Fruit fly (Drosophila melanogaster) whole organism, prepupa: ENCODE data around the gene Itgbn.

Experiments
- CG10669 ChIP-seq: fragments of 200-800 bp; sonication (Bioruptor generic); optimal IDR thresholded peaks from 3 replicates; lab custom pipeline; 2018; ENCODE audit warnings: missing biosample characterization, mild to moderate bottlenecking, missing genetic modification characterization, moderate library complexity
- CG11294 ChIP-seq: fragments of 200-800 bp; sonication (Bioruptor generic); IDR thresholded peaks from 2 replicates; pipeline ENCODE4 v1.3.6; 2022; ENCODE audit warnings: missing biosample characterization, missing genetic modification characterization
- CG11762 ChIP-seq: fragments of 200-800 bp; sonication (Bioruptor generic); optimal IDR thresholded peaks from 3 replicates; lab custom pipeline; 2016; ENCODE audit warnings: missing biosample characterization, missing genetic modification characterization; ENCODE audit not compliant: insufficient read depth
- CG11902 ChIP-seq: fragments of 200-800 bp; sonication (Bioruptor generic); optimal IDR thresholded peaks from 3 replicates; lab custom pipeline; 2016; ENCODE audit warnings: missing biosample characterization, missing genetic modification characterization
- CG15336 ChIP-seq: fragments of 200-800 bp; sonication (Bioruptor generic); IDR thresholded peaks from 2 replicates; pipeline ENCODE4 v1.3.6; 2022; ENCODE audit warnings: missing biosample characterization, missing genetic modification characterization
- CG1621 ChIP-seq: fragments of 200-800 bp; sonication (Bioruptor generic); optimal IDR thresholded peaks from 3 replicates; lab custom pipeline; 2018; ENCODE audit warnings: missing biosample characterization, mild to moderate bottlenecking, missing genetic modification characterization
- CG16779 ChIP-seq: fragments of 200-800 bp; sonication (Bioruptor generic); optimal IDR thresholded peaks from 3 replicates; lab custom pipeline; 2017; ENCODE audit warnings: missing biosample characterization, mild to moderate bottlenecking, missing genetic modification characterization
- CG3032 ChIP-seq: fragments of 200-800 bp; optimal IDR thresholded peaks from 2 replicates; lab custom pipeline; 2019; ENCODE audit warnings: missing biosample characterization, mild to moderate bottlenecking, missing genetic modification characterization, moderate library complexity
- CG31627 ChIP-seq: fragments of 200-800 bp; sonication (Bioruptor generic); optimal IDR thresholded peaks from 3 replicates; lab custom pipeline; 2016; ENCODE audit warnings: missing biosample characterization, missing genetic modification characterization
- CG34406 ChIP-seq: fragments of 200-800 bp; sonication (Bioruptor generic); optimal IDR thresholded peaks from 3 replicates; lab custom pipeline; 2016; ENCODE audit warnings: missing biosample characterization, missing genetic modification characterization
- CG3919 ChIP-seq: fragments of 200-800 bp; sonication (Bioruptor generic); optimal IDR thresholded peaks from 3 replicates; lab custom pipeline; 2016; ENCODE audit warnings: missing biosample characterization, missing genetic modification characterization
- CG4318 ChIP-seq: fragments of 200-800 bp; sonication (Bioruptor generic); optimal IDR thresholded peaks from 3 replicates; lab custom pipeline; 2017; ENCODE audit warnings: missing biosample characterization, mild to moderate bottlenecking, missing genetic modification characterization
- CG6163 ChIP-seq: fragments of 200-800 bp; sonication (Bioruptor generic); IDR thresholded peaks from 3 replicates; pipeline ENCODE4 v1.3.6; 2022; ENCODE audit warnings: missing biosample characterization, missing genetic modification characterization
- CG6276 ChIP-seq: fragments of 200-800 bp; sonication (Bioruptor generic); optimal IDR thresholded peaks from 2 replicates; lab custom pipeline; 2017; ENCODE audit warnings: missing biosample characterization, mild to moderate bottlenecking, missing genetic modification characterization
- CG6792 ChIP-seq: fragments of 200-800 bp; sonication (Bioruptor generic); optimal IDR thresholded peaks from 3 replicates; lab custom pipeline; 2016; ENCODE audit warnings: missing biosample characterization, missing genetic modification characterization
- CG8119 ChIP-seq: fragments of 200-800 bp; sonication (Bioruptor generic); IDR thresholded peaks from 3 replicates; pipeline ENCODE4 v1.3.6; 2022; ENCODE audit warnings: missing biosample characterization, missing genetic modification characterization
- CG8632 ChIP-seq: fragments of 200-800 bp; sonication (Bioruptor generic); optimal IDR thresholded peaks from 3 replicates; lab custom pipeline; 2016; ENCODE audit warnings: missing biosample characterization, missing genetic modification characterization
- CG9139 ChIP-seq: fragments of 200-800 bp; sonication (Bioruptor generic); optimal IDR thresholded peaks from 3 replicates; lab custom pipeline; 2017; ENCODE audit warnings: missing biosample characterization, mild to moderate bottlenecking, missing genetic modification characterization
- Eip78C ChIP-seq: fragments of 200-800 bp; sonication (Bioruptor generic); peaks from one replicate; lab custom pipeline; 2016; ENCODE audit warnings: missing biosample characterization, missing genetic modification characterization
- Ets21C ChIP-seq: fragments of 200-800 bp; sonication (Bioruptor generic); optimal IDR thresholded peaks from 3 replicates; lab custom pipeline; 2016; ENCODE audit warnings: missing biosample characterization, missing genetic modification characterization
- Ets96B ChIP-seq: fragments of 200-800 bp; optimal IDR thresholded peaks from 2 replicates; lab custom pipeline; 2019; ENCODE audit warnings: missing biosample characterization, mild to moderate bottlenecking, missing genetic modification characterization, moderate library complexity
- OdsH ChIP-seq: fragments of 200-800 bp; sonication (Bioruptor generic); optimal IDR thresholded peaks from 3 replicates; lab custom pipeline; 2016; ENCODE audit warnings: missing biosample characterization, missing genetic modification characterization
- Smox ChIP-seq: fragments of 200-800 bp; sonication (Bioruptor generic); optimal IDR thresholded peaks from 3 replicates; lab custom pipeline; 2016; ENCODE audit warnings: missing biosample characterization, missing genetic modification characterization
- Sox14 ChIP-seq: fragments of 200-800 bp; sonication (Bioruptor generic); optimal IDR thresholded peaks from 3 replicates; lab custom pipeline; 2016; ENCODE audit warnings: missing biosample characterization, missing genetic modification characterization
- cyc ChIP-seq: fragments of 200-800 bp; sonication (Bioruptor generic); optimal IDR thresholded peaks from 3 replicates; lab custom pipeline; 2016; ENCODE audit warnings: missing biosample characterization, missing genetic modification characterization
- dac ChIP-seq: fragments of 200-800 bp; sonication (Bioruptor generic); optimal IDR thresholded peaks from 2 replicates; lab custom pipeline; 2017; ENCODE audit warnings: missing biosample characterization, mild to moderate bottlenecking, missing genetic modification characterization
- dsx ChIP-seq: fragments of 200-800 bp; optimal IDR thresholded peaks from 3 replicates; lab custom pipeline; 2019; ENCODE audit warnings: missing biosample characterization, mild to moderate bottlenecking, missing genetic modification characterization, moderate library complexity; ENCODE audit not compliant: poor library complexity, severe bottlenecking
- eg ChIP-seq: fragments of 200-800 bp; sonication (Bioruptor generic); IDR thresholded peaks from 3 replicates; pipeline ENCODE4 v1.3.6; 2022; ENCODE audit warnings: missing biosample characterization, missing genetic modification characterization
- fd59A ChIP-seq: fragments of 200-800 bp; sonication (Bioruptor generic); optimal IDR thresholded peaks from 2 replicates; lab custom pipeline; 2017; ENCODE audit warnings: missing biosample characterization, mild to moderate bottlenecking, missing genetic modification characterization, missing genetic modification reagents
- fd85E ChIP-seq: fragments of 200-800 bp; sonication (Bioruptor generic); optimal IDR thresholded peaks from 3 replicates; lab custom pipeline; 2016; ENCODE audit warnings: missing biosample characterization, missing genetic modification characterization
- lz ChIP-seq: fragments of 200-800 bp; sonication (Bioruptor generic); optimal IDR thresholded peaks from 3 replicates; lab custom pipeline; 2016; ENCODE audit warnings: missing biosample characterization, missing genetic modification characterization
- spab ChIP-seq: fragments of 200-800 bp; sonication (Bioruptor generic); optimal IDR thresholded peaks from 2 replicates; lab custom pipeline; 2017; ENCODE audit warnings: missing biosample characterization, mild to moderate bottlenecking, missing genetic modification characterization, missing genetic modification reagents
- ss ChIP-seq, 2 experiments: fragments of 200-800 bp; sonication (Bioruptor generic); optimal IDR thresholded peaks; 2 replicates in 1 of 2; 3 replicates in 1 of 2; lab custom pipeline; 2017 to 2018; ENCODE audit warnings: mild to moderate bottlenecking in 2 of 2, missing biosample characterization in 2 of 2, missing genetic modification characterization in 2 of 2, moderate library complexity in 1 of 2
- svp ChIP-seq: fragments of 200-800 bp; sonication (Bioruptor generic); peaks from one replicate; lab custom pipeline; 2016; ENCODE audit warnings: missing biosample characterization, missing genetic modification characterization
- vri ChIP-seq: fragments of 200-800 bp; sonication (Bioruptor generic); optimal IDR thresholded peaks from 3 replicates; lab custom pipeline; 2016; ENCODE audit warnings: missing biosample characterization, mild to moderate bottlenecking, missing genetic modification characterization

Gene Itgbn

dm6 chr2L:21067137-21067536 lies 14.3 kb downstream of the Itgbn start (continued):
- TF ChIP-seq fd59A (GFP tag; lab: Kevin White, UChicago) (no peak), cyc (GFP tag; lab: Kevin White, UChicago) (no peak), CG6276 (GFP tag; lab: Kevin White, UChicago) (peak; percentile 59), CG3032 (tag; lab: Kevin White, UChicago) (no peak), CG6792 (GFP tag; lab: Kevin White, UChicago) (no peak), fd85E (GFP tag; lab: Kevin White, UChicago) (no peak), CG3919 (GFP tag; lab: Kevin White, UChicago) (no peak), CG9139 (no peak), CG11294 (peak; percentile 44; the same call in 1 of the 2 replicates), CG10669 (GFP tag; lab: Kevin White, UChicago) (no peak)

dm6 chr2L:21069776-21070175 lies 16.9 kb downstream of the Itgbn start:
- TF ChIP-seq CG11902 (GFP tag; lab: Kevin White, UChicago) (no peak), Sox14 (GFP tag; lab: Kevin White, UChicago) (no peak), Ets21C (GFP tag; lab: Kevin White, UChicago) (no peak), CG8632 (GFP tag; lab: Kevin White, UChicago) (no peak), Ets96B (no peak), CG34406 (GFP tag; lab: Kevin White, UChicago) (no peak), dsx (GFP tag; lab: Kevin White, UChicago) (no peak), CG9139 (no peak), CG31627 (GFP tag; lab: Kevin White, UChicago) (no peak), Eip78C (GFP tag; lab: Kevin White, UChicago) (no peak), dac (GFP tag; lab: Kevin White, UChicago) (no peak), CG1621 (tag; lab: Kevin White, UChicago) (no peak), eg (GFP tag; lab: Robert Waterston, UW) (no peak)

- TF ChIP-seq CG8119 (GFP tag; lab: Robert Waterston, UW) (no peak), ss (GFP tag; optimal IDR thresholded peaks at IDR 0.05; lab: Kevin White, UChicago) (no peak), vri (GFP tag; lab: Kevin White, UChicago) (peak; percentile 56), Eip78C (GFP tag; lab: Kevin White, UChicago) (peak; percentile 70)
- TF ChIP-seq, all 60 proteins: peak for 2
Observed at dm6 chr2L:21070825-21071224, 18.0 kb downstream of the Itgbn start.

dm6 chr2L:21071435-21071834 lies 18.6 kb downstream of the Itgbn start, which contains the start of gene CG9265:
Gene CG9265 (minus strand): TSS chr2L:21071502.
- no peak for TF ChIP-seq OdsH (GFP tag; lab: Kevin White, UChicago)
- no peak for TF ChIP-seq CG4318 (GFP tag; lab: Kevin White, UChicago)
- TF ChIP-seq lz (GFP tag; lab: Kevin White, UChicago): peak; percentile 6
- peak; percentile 27 for TF ChIP-seq Eip78C (GFP tag; lab: Kevin White, UChicago)
- no peak for TF ChIP-seq CG11294
- no peak for TF ChIP-seq CG6276 (GFP tag; lab: Kevin White, UChicago)
- no peak for TF ChIP-seq CG31627 (GFP tag; lab: Kevin White, UChicago)
- no peak for TF ChIP-seq CG34406 (GFP tag; lab: Kevin White, UChicago)
- TF ChIP-seq Ets21C (GFP tag; lab: Kevin White, UChicago): no peak
- TF ChIP-seq ss (GFP tag; optimal IDR thresholded peaks at IDR 0.05; lab: Kevin White, UChicago): no peak
- TF ChIP-seq svp: no peak
- no peak for TF ChIP-seq fd85E (GFP tag; lab: Kevin White, UChicago)
- TF ChIP-seq CG6792 (GFP tag; lab: Kevin White, UChicago): no peak
- TF ChIP-seq CG11762: no peak
- no peak for TF ChIP-seq Smox (GFP tag; lab: Kevin White, UChicago)
- TF ChIP-seq spab: no peak
- TF ChIP-seq fd59A (GFP tag; lab: Kevin White, UChicago): no peak
- no peak for TF ChIP-seq CG8632 (GFP tag; lab: Kevin White, UChicago)
- TF ChIP-seq CG3032 (tag; lab: Kevin White, UChicago): no peak
- no peak for TF ChIP-seq CG15336
- no peak for TF ChIP-seq CG16779 (tag; lab: Kevin White, UChicago)
- TF ChIP-seq cyc (GFP tag; lab: Kevin White, UChicago): no peak
- 0 out of 3 replicates have a peak, but pooled peaks have one; percentile 26 for TF ChIP-seq CG6163 (GFP tag; lab: Robert Waterston, UW)
